Worm (Caenorhabditis elegans): ENCODE results near the gene asm-2.

DNA sequence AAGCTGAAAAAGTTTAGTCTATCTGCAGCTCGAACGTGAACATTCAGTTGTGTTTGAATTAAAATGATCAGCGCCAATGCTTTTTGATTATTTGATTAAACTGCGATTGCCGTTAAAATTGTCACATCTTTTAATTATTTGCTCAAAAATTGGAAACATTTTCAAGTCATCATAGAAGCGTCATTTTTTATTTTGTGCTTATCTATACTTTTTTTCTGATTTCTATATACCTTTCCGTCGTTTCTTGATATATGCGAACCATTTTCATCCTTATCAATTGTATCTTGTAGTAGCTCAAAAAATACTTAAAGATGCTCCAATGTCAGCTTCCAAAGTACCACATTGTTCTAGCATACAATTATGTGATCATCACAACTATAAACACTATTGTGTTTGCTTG is 27.2 kb upstream of the asm-2 start:
- TF ChIP-seq ceh-14 (tag; optimal IDR thresholded peaks at IDR 0.05): no peak
- TF ChIP-seq unc-55 (GFP tag; optimal IDR thresholded peaks at IDR 0.05): no peak
- no peak for TF ChIP-seq ceh-45 (GFP tag; IDR thresholded peaks at IDR 0.05)
- TF ChIP-seq pax-1 (tag; optimal IDR thresholded peaks at IDR 0.05): no peak
- TF ChIP-seq ceh-9 (tag; optimal IDR thresholded peaks at IDR 0.05): no peak
- TF ChIP-seq ama-1 (optimal IDR thresholded peaks at IDR 0.05): no peak
